Worm (Caenorhabditis elegans): ENCODE measurements around the gene tps-1.

ce11 chrX:17475974-17476373, 1.6 kb upstream of the tps-1 start:
- TF ChIP-seq ama-1 (optimal IDR thresholded peaks at IDR 0.05) (no peak), unc-130 (tag; optimal IDR thresholded peaks at IDR 0.05) (no peak), nhr-77 (tag; optimal IDR thresholded peaks at IDR 0.05) (no peak), zag-1 (tag; optimal IDR thresholded peaks at IDR 0.05) (no peak), ets-5 (GFP tag; IDR thresholded peaks at IDR 0.05) (no peak)

Measured in whole organism, L1 larva.